Fruit fly (Drosophila melanogaster) whole organism, wandering third instar larva: Measurements from ENCODE around the gene zye.
A peak's percentile ranks its signal among the peaks of the same experiment; 100 is the strongest.

Experiments
- GATAd ChIP-seq: sonication (Bioruptor generic); optimal IDR thresholded peaks from 2 replicates; lab custom pipeline; 2016; ENCODE audit warnings: missing biosample characterization, missing genetic modification characterization
- Hr83 ChIP-seq: fragments of 200-300 bp; sonication (Bioruptor generic); optimal IDR thresholded peaks from 2 replicates; lab custom pipeline; 2016; ENCODE audit warnings: missing biosample characterization, mild to moderate bottlenecking, missing genetic modification characterization, moderate library complexity; ENCODE audit not compliant: poor library complexity, severe bottlenecking
- Jra ChIP-seq: sonication (Bioruptor generic); optimal IDR thresholded peaks from 2 replicates; lab custom pipeline; 2016; ENCODE audit warnings: missing biosample characterization, missing genetic modification characterization
- Mio ChIP-seq: sonication (Bioruptor generic); optimal IDR thresholded peaks from 2 replicates; lab custom pipeline; 2016; ENCODE audit warnings: missing biosample characterization, missing genetic modification characterization
- Rel ChIP-seq, 2 experiments: fragments of 200-800 bp; sonication (Bioruptor generic) in 1 of 2; optimal IDR thresholded peaks; 2 replicates in 1 of 2; 3 replicates in 1 of 2; lab custom pipeline; 2016 to 2019; ENCODE audit warnings: mild to moderate bottlenecking in 2 of 2, missing biosample characterization in 2 of 2, missing genetic modification characterization in 2 of 2, moderate library complexity in 1 of 2
- br ChIP-seq: fragments of 200-800 bp; sonication (Bioruptor generic); optimal IDR thresholded peaks from 2 replicates; lab custom pipeline; 2016; ENCODE audit warnings: missing biosample characterization, missing genetic modification characterization
- fru ChIP-seq: fragments of 200-800 bp; sonication (Bioruptor generic); optimal IDR thresholded peaks from 3 replicates; lab custom pipeline; 2016; ENCODE audit warnings: missing biosample characterization, mild to moderate bottlenecking, missing genetic modification characterization
- h ChIP-seq: fragments of 200-800 bp; sonication (Bioruptor generic); optimal IDR thresholded peaks from 3 replicates; lab custom pipeline; 2016; ENCODE audit warnings: missing biosample characterization, mild to moderate bottlenecking, missing genetic modification characterization
- lola ChIP-seq: fragments of >200 bp; optimal IDR thresholded peaks from 2 replicates; lab custom pipeline; 2017; ENCODE audit warnings: missing biosample characterization, missing genetic modification characterization
- pan ChIP-seq: fragments of >200 bp; optimal IDR thresholded peaks from 2 replicates; lab custom pipeline; 2017
- psq ChIP-seq: fragments of 200-800 bp; sonication (Bioruptor generic); optimal IDR thresholded peaks from 3 replicates; lab custom pipeline; 2017; ENCODE audit warnings: missing biosample characterization, mild to moderate bottlenecking, missing genetic modification characterization, moderate library complexity
- sage ChIP-seq: fragments of 200-800 bp; sonication (Bioruptor generic); optimal IDR thresholded peaks from 2 replicates; lab custom pipeline; 2016; ENCODE audit warnings: missing biosample characterization, mild to moderate bottlenecking, missing genetic modification characterization
- woc ChIP-seq: sonication (Bioruptor generic); optimal IDR thresholded peaks from 2 replicates; lab custom pipeline; 2016; ENCODE audit warnings: missing biosample characterization, mild to moderate bottlenecking, missing genetic modification characterization

DNA sequence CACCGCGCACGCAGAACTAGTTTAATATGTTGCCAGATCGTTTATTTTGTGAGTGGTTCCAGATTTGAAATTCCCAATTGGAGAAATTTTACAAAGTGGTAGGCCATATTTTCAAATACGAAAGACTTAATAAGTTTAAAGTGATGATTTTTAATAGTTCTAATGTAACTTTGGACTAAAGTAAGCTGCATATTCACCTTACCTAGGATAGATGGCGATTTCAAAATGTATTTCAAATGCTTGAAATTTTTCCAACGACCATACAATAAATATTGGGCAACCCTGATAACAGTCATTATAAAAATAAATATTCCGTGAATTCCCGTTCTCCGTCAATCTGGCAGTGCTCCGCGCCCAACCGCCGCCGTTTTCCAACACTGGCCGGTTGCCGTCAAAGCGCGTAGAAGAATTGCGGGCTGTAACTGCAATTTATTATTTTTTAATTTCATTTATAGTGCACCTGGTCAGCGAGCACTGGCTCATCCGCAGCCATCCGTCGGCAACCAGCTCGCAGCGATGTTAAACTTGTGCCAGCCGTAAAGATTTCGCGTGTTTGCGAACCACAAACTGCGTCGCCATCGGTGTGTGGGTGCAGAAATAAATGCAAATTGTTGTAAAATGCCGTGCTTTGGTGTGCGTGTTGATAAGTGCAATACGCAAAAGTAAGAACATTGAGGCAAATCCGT is 37.4 kb upstream of the zye start, which contains the start of the genes Ide and RhoBTB:
- TF ChIP-seq sage (GFP tag; lab: Kevin White, UChicago) (no peak), fru (peak; percentile 84), h (peak; percentile 83), br (GFP tag; lab: Kevin White, UChicago) (peak; percentile 81), pan (lab: Kevin White, UChicago) (no peak), lola (GFP tag; lab: Kevin White, UChicago) (no peak), psq (peak; percentile 69), Jra (no peak), Rel (GFP tag; optimal IDR thresholded peaks at IDR 0.05; lab: Kevin White, UChicago) (no peak), Rel (tag; optimal IDR thresholded peaks at IDR 0.05; lab: Kevin White, UChicago) (peak; percentile 98), Hr83 (peak; percentile 37), GATAd (GFP tag; lab: Kevin White, UChicago) (peak; percentile 33), Mio (GFP tag; lab: Kevin White, UChicago) (no peak), woc (GFP tag; lab: Kevin White, UChicago) (peak; percentile 83)
